Fruit fly (Drosophila melanogaster) whole organism, embryonic: ENCODE measurements around the gene mRpS11.

Experiments
- CG10267 ChIP-seq: fragments of 200-800 bp; sonication (Bioruptor generic); optimal IDR thresholded peaks from 2 replicates; lab custom pipeline; 2018; ENCODE audit warnings: missing biosample characterization, mild to moderate bottlenecking, missing genetic modification characterization, moderate library complexity
- CG10565 ChIP-seq: fragments of 200-800 bp; sonication (Bioruptor generic); optimal IDR thresholded peaks from 3 replicates; lab custom pipeline; 2016; ENCODE audit warnings: missing biosample characterization, mild to moderate bottlenecking, missing genetic modification characterization
- CG10959 ChIP-seq: fragments of 200-800 bp; sonication (Bioruptor generic); IDR thresholded peaks from 2 replicates; pipeline ENCODE4 v1.3.6; 2022; ENCODE audit warnings: missing biosample characterization, missing genetic modification characterization
- CG12155 ChIP-seq: fragments of 200-800 bp; sonication (Bioruptor generic); optimal IDR thresholded peaks from 3 replicates; lab custom pipeline; 2016; ENCODE audit warnings: missing biosample characterization, missing genetic modification characterization
- CG12219 ChIP-seq: fragments of 200-800 bp; sonication (Bioruptor generic); optimal IDR thresholded peaks from 3 replicates; lab custom pipeline; 2018; ENCODE audit warnings: missing biosample characterization, mild to moderate bottlenecking, missing genetic modification characterization
- CG13287 ChIP-seq: fragments of 200-800 bp; sonication (Bioruptor generic); IDR thresholded peaks from 2 replicates; pipeline ENCODE4 v1.3.6; 2022; ENCODE audit warnings: missing biosample characterization, missing genetic modification characterization; ENCODE audit not compliant: partially characterized antibody
- CG13894 ChIP-seq: fragments of 200-800 bp; sonication (Bioruptor generic); optimal IDR thresholded peaks from 3 replicates; lab custom pipeline; 2018; ENCODE audit warnings: missing biosample characterization, mild to moderate bottlenecking, missing genetic modification characterization, moderate library complexity
- CG14441 ChIP-seq: fragments of 200-800 bp; sonication (Bioruptor generic); IDR thresholded peaks from 2 replicates; pipeline ENCODE4 v1.3.6; 2022; ENCODE audit warnings: missing biosample characterization, missing genetic modification characterization
- CG15479 ChIP-seq: fragments of 200-800 bp; sonication (Bioruptor generic); optimal IDR thresholded peaks from 3 replicates; lab custom pipeline; 2019; ENCODE audit warnings: missing biosample characterization, mild to moderate bottlenecking, missing genetic modification characterization, moderate library complexity
- CG18476 ChIP-seq: fragments of 200-800 bp; sonication (Bioruptor generic); optimal IDR thresholded peaks from 2 replicates; lab custom pipeline; 2016; ENCODE audit warnings: missing biosample characterization, mild to moderate bottlenecking, missing genetic modification characterization
- CG18764 ChIP-seq: fragments of 200-800 bp; sonication (Bioruptor generic); optimal IDR thresholded peaks from 3 replicates; lab custom pipeline; 2016; ENCODE audit warnings: missing biosample characterization, missing genetic modification characterization
- CG3407 ChIP-seq: fragments of 200-800 bp; sonication (Bioruptor generic); optimal IDR thresholded peaks from 2 replicates; lab custom pipeline; 2018; ENCODE audit warnings: missing biosample characterization, mild to moderate bottlenecking, missing genetic modification characterization
- CG8089 ChIP-seq: fragments of 200-800 bp; sonication (Bioruptor generic); optimal IDR thresholded peaks from 3 replicates; lab custom pipeline; 2016; ENCODE audit warnings: missing biosample characterization, missing genetic modification characterization
- CG9727 ChIP-seq: fragments of 200-800 bp; sonication (Bioruptor generic); optimal IDR thresholded peaks from 3 replicates; lab custom pipeline; 2017; ENCODE audit warnings: missing biosample characterization, mild to moderate bottlenecking, missing genetic modification characterization
- Chrac-16 ChIP-seq: fragments of 200-800 bp; sonication (Bioruptor generic); optimal IDR thresholded peaks from 3 replicates; lab custom pipeline; 2016; ENCODE audit warnings: missing biosample characterization, missing genetic modification characterization
- Ets97D ChIP-seq: fragments of 200-800 bp; sonication (Bioruptor generic); optimal IDR thresholded peaks from 3 replicates; lab custom pipeline; 2016; ENCODE audit warnings: missing biosample characterization, missing genetic modification characterization
- Fer1 ChIP-seq: fragments of 200-800 bp; sonication (Bioruptor generic); optimal IDR thresholded peaks from 2 replicates; lab custom pipeline; 2017; ENCODE audit warnings: missing biosample characterization, mild to moderate bottlenecking, missing genetic modification characterization
- HHEX ChIP-seq: fragments of 200-800 bp; sonication (Bioruptor generic); optimal IDR thresholded peaks from 3 replicates; lab custom pipeline; 2017; ENCODE audit warnings: missing biosample characterization, mild to moderate bottlenecking, missing genetic modification characterization, missing genetic modification reagents
- HLH3B ChIP-seq: fragments of 200-800 bp; sonication (Bioruptor generic); IDR thresholded peaks from 2 replicates; pipeline ENCODE4 v1.3.6; 2022; ENCODE audit warnings: missing biosample characterization, missing genetic modification characterization
- HLH54F ChIP-seq: fragments of 200-800 bp; sonication (Bioruptor generic); optimal IDR thresholded peaks from 3 replicates; lab custom pipeline; 2016; ENCODE audit warnings: missing biosample characterization, missing genetic modification characterization
- Hr51 ChIP-seq, 2 experiments: fragments of 200-800 bp; sonication (Bioruptor generic); optimal IDR thresholded peaks; 2 replicates in 1 of 2; 3 replicates in 1 of 2; lab custom pipeline; 2016 to 2018; ENCODE audit warnings: missing biosample characterization in 2 of 2, missing genetic modification characterization in 2 of 2, mild to moderate bottlenecking in 1 of 2, moderate library complexity in 1 of 2
- Nf-YA ChIP-seq: fragments of 200-800 bp; sonication (Bioruptor generic); IDR thresholded peaks from 2 replicates; pipeline ENCODE4 v1.3.6; 2022; ENCODE audit warnings: missing biosample characterization, missing genetic modification characterization
- PHDP ChIP-seq: fragments of 200-800 bp; sonication (Bioruptor generic); optimal IDR thresholded peaks from 3 replicates; lab custom pipeline; 2018; ENCODE audit warnings: missing biosample characterization, mild to moderate bottlenecking, missing genetic modification characterization, moderate library complexity
- Ptx1 ChIP-seq: fragments of 200-800 bp; sonication (Bioruptor generic); IDR thresholded peaks from 2 replicates; pipeline ENCODE4 v1.3.6; 2022; ENCODE audit warnings: missing biosample characterization, missing genetic modification characterization
- Side ChIP-seq: fragments of 200-800 bp; sonication (Bioruptor generic); optimal IDR thresholded peaks from 2 replicates; lab custom pipeline; 2016; ENCODE audit warnings: missing biosample characterization, missing genetic modification characterization
- ab ChIP-seq: fragments of 200-800 bp; sonication (Bioruptor generic); optimal IDR thresholded peaks from 2 replicates; lab custom pipeline; 2016; ENCODE audit warnings: missing biosample characterization, missing genetic modification characterization
- abd-A ChIP-seq: fragments of 200-800 bp; sonication (Bioruptor generic); optimal IDR thresholded peaks from 3 replicates; lab custom pipeline; 2019; ENCODE audit warnings: missing biosample characterization, mild to moderate bottlenecking, missing genetic modification characterization, moderate library complexity
- bbx ChIP-seq: fragments of 200-800 bp; sonication (Bioruptor generic); IDR thresholded peaks from 2 replicates; pipeline ENCODE4 v1.3.6; 2022; ENCODE audit warnings: missing biosample characterization, missing genetic modification characterization; ENCODE audit not compliant: partially characterized antibody
- btn ChIP-seq: fragments of 200-800 bp; sonication (Bioruptor generic); optimal IDR thresholded peaks from 2 replicates; lab custom pipeline; 2016; ENCODE audit warnings: missing biosample characterization, missing genetic modification characterization
- cas ChIP-seq: fragments of 200-800 bp; sonication (Bioruptor generic); IDR thresholded peaks from 2 replicates; pipeline ENCODE4 v1.3.6; 2022; ENCODE audit warnings: missing biosample characterization, missing genetic modification characterization
- chm ChIP-seq: fragments of 200-800 bp; sonication (Bioruptor generic); IDR thresholded peaks from 2 replicates; pipeline ENCODE4 v1.3.6; 2022; ENCODE audit warnings: missing biosample characterization, missing genetic modification characterization
- gcm ChIP-seq: fragments of 200-800 bp; sonication (Bioruptor generic); optimal IDR thresholded peaks from 2 replicates; lab custom pipeline; 2019; ENCODE audit warnings: missing biosample characterization, mild to moderate bottlenecking, missing genetic modification characterization, moderate library complexity
- grn ChIP-seq: fragments of 200-800 bp; sonication (Bioruptor generic); optimal IDR thresholded peaks from 3 replicates; lab custom pipeline; 2017; ENCODE audit warnings: missing biosample characterization, missing genetic modification characterization
- gro ChIP-seq: fragments of 200-800 bp; sonication (Bioruptor generic); optimal IDR thresholded peaks from 2 replicates; lab custom pipeline; 2016; ENCODE audit warnings: missing biosample characterization, missing genetic modification characterization
- gsb ChIP-seq: fragments of 200-800 bp; sonication (Bioruptor generic); IDR thresholded peaks from 2 replicates; pipeline ENCODE4 v1.3.6; 2022; ENCODE audit warnings: missing biosample characterization, missing genetic modification characterization
- hkb ChIP-seq, 2 experiments: fragments of 200-800 bp in 1 of 2; fragments of >200 bp in 1 of 2; sonication (Bioruptor generic) in 1 of 2; IDR thresholded peaks in 1 of 2; optimal IDR thresholded peaks in 1 of 2; 2 replicates each; pipeline versions ENCODE4 v1.3.6 to Lab custom; 2017 to 2022; ENCODE audit warnings: missing biosample characterization in 1 of 2, missing genetic modification characterization in 1 of 2
- inv ChIP-seq: fragments of 200-800 bp; sonication (Bioruptor generic); IDR thresholded peaks from 2 replicates; pipeline ENCODE4 v1.3.6; 2022; ENCODE audit warnings: missing biosample characterization, missing genetic modification characterization; ENCODE audit not compliant: partially characterized antibody
- ken ChIP-seq: fragments of 200-800 bp; sonication (Bioruptor generic); IDR thresholded peaks from 3 replicates; pipeline ENCODE4 v1.3.6; 2022; ENCODE audit warnings: missing biosample characterization, missing genetic modification characterization
- kni ChIP-seq: fragments of 200-800 bp; sonication (Bioruptor generic); optimal IDR thresholded peaks from 3 replicates; lab custom pipeline; 2017; ENCODE audit warnings: mild to moderate bottlenecking, missing biosample characterization, missing genetic modification reagents, missing genetic modification characterization
- lab ChIP-seq: fragments of 200-800 bp; sonication (Bioruptor generic); optimal IDR thresholded peaks from 3 replicates; lab custom pipeline; 2017; ENCODE audit warnings: missing biosample characterization, missing genetic modification characterization, mild to moderate bottlenecking, moderate library complexity, missing genetic modification reagents
- lilli ChIP-seq: fragments of 200-800 bp; sonication (Bioruptor generic); optimal IDR thresholded peaks from 3 replicates; lab custom pipeline; 2016; ENCODE audit warnings: missing biosample characterization, missing genetic modification characterization
- mld ChIP-seq: fragments of 200-800 bp; sonication (Bioruptor generic); IDR thresholded peaks from 3 replicates; pipeline ENCODE4 v1.3.6; 2022; ENCODE audit warnings: missing biosample characterization, missing genetic modification characterization; ENCODE audit not compliant: partially characterized antibody
- p53 ChIP-seq: fragments of 200-800 bp; sonication (Bioruptor generic); optimal IDR thresholded peaks from 2 replicates; lab custom pipeline; 2016; ENCODE audit warnings: missing biosample characterization, missing genetic modification characterization
- pnt ChIP-seq: fragments of 200-800 bp; sonication (Bioruptor generic); optimal IDR thresholded peaks from 3 replicates; lab custom pipeline; 2016; ENCODE audit warnings: missing biosample characterization, missing genetic modification characterization
- prd ChIP-seq, 3 experiments: fragments of >200 bp in 2 of 3; fragments of 200-800 bp in 1 of 3; sonication (Bioruptor generic) in 1 of 3; optimal IDR thresholded peaks in 2 of 3; IDR thresholded peaks in 1 of 3; 2 replicates in 2 of 3; 3 replicates in 1 of 3; pipeline versions ENCODE4 v1.3.6 to Lab custom; 2017 to 2022; ENCODE audit warnings: missing biosample characterization in 1 of 3, missing genetic modification characterization in 1 of 3
- slou ChIP-seq: fragments of 200-800 bp; sonication (Bioruptor generic); optimal IDR thresholded peaks from 3 replicates; lab custom pipeline; 2016; ENCODE audit warnings: missing biosample characterization, missing genetic modification characterization
- sqz ChIP-seq: fragments of 200-800 bp; sonication (Bioruptor generic); optimal IDR thresholded peaks from 3 replicates; lab custom pipeline; 2018; ENCODE audit warnings: missing biosample characterization, mild to moderate bottlenecking, missing genetic modification characterization
- tin ChIP-seq: fragments of 200-800 bp; sonication (Bioruptor generic); optimal IDR thresholded peaks from 3 replicates; lab custom pipeline; 2016; ENCODE audit warnings: missing biosample characterization, missing genetic modification characterization
- wek ChIP-seq: fragments of 200-800 bp; sonication (Bioruptor generic); optimal IDR thresholded peaks from 3 replicates; lab custom pipeline; 2018; ENCODE audit warnings: missing biosample characterization, mild to moderate bottlenecking, missing genetic modification characterization, moderate library complexity

mRpS11 gene

DNA sequence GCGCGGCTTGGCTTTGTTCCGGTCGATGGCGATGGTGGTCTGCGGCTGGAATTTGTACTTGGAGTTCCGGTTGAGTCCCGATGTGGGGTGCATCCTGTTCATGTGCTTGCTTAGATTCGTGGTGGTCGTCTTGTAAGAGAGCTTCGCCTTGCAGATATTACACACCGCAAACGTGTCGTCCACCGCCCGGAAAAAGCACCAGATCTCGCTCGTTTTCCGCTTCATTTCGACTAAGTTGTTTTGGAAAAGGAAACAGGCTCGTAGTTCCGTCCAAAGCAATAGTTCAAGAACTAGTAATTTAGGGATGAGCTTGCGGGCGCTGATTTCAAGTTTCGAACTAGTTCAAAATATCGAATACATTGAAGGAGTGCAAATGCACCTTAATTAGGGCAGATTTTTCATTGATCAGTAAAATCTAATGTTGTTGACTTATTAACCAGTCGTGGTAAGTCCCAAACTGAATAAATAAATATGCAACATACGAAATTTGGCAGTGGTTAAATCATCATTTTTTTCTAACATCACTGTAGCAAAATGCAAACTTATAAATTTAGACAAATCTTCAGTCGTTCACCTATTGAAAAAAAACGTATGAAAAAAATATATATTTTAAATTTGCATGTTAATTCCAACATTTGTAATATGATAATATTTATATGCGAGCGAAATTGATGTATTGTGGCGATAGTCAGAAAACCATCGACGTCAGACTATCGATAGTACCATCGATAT, 29.5 kb upstream of the mRpS11 start, which contains the start of the genes bdwf and Patr-1 (continued):
- TF ChIP-seq CG18476 (peak; percentile 17), Hr51 (GFP tag; optimal IDR thresholded peaks at IDR 0.05; lab: Kevin White, UChicago) (no peak), lilli (GFP tag; lab: Kevin White, UChicago) (peak; percentile 37), CG10267 (peak; percentile 44), gcm (peak; percentile 4), sqz (GFP tag; lab: Kevin White, UChicago) (no peak), Fer1 (GFP tag; lab: Kevin White, UChicago) (no peak), ab (GFP tag; lab: Kevin White, UChicago) (no peak), gsb (GFP tag; lab: Robert Waterston, UW) (no peak), HLH3B (GFP tag; lab: Robert Waterston, UW) (no peak), CG12155 (peak; percentile 0), wek (no peak), CG13894 (tag; lab: Kevin White, UChicago) (no peak), CG14441 (GFP tag; lab: Robert Waterston, UW) (no peak), HLH54F (peak; percentile 53), CG12219 (no peak), lab (GFP tag; lab: Kevin White, UChicago) (no peak), PHDP (tag; lab: Kevin White, UChicago) (no peak), gro (GFP tag; lab: Kevin White, UChicago) (peak; percentile 15), tin (GFP tag; lab: Kevin White, UChicago) (peak; percentile 8), ken (GFP tag; lab: Robert Waterston, UW) (no peak), Side (no peak), CG10959 (GFP tag; lab: Robert Waterston, UW) (no peak), CG9727 (GFP tag; lab: Kevin White, UChicago) (peak; percentile 53), mld (GFP tag; lab: Robert Waterston, UW) (peak; percentile 92), Ets97D (peak; percentile 51), CG18764 (GFP tag; lab: Kevin White, UChicago) (peak; percentile 30), prd (optimal IDR thresholded peaks at IDR 0.05; lab: Kevin White, UChicago) (no peak), prd (GFP tag; IDR thresholded peaks at IDR 0.05; lab: Robert Waterston, UW) (no peak), Ptx1 (GFP tag; lab: Robert Waterston, UW) (no peak), CG15479 (GFP tag; lab: Kevin White, UChicago) (no peak), CG10565 (GFP tag; lab: Kevin White, UChicago) (no peak), abd-A (tag; lab: Kevin White, UChicago) (no peak), cas (no peak), p53 (GFP tag; lab: Kevin White, UChicago) (no peak), CG13287 (GFP tag; lab: Robert Waterston, UW) (peak; percentile 89), btn (GFP tag; lab: Kevin White, UChicago) (no peak), HHEX (GFP tag; lab: Kevin White, UChicago) (no peak), pnt (GFP tag; lab: Kevin White, UChicago) (no peak), inv (GFP tag; lab: Robert Waterston, UW) (peak; percentile 92), kni (GFP tag; lab: Kevin White, UChicago) (peak; percentile 67), bbx (GFP tag; lab: Robert Waterston, UW) (peak; percentile 89), hkb (optimal IDR thresholded peaks at IDR 0.05; lab: Kevin White, UChicago) (no peak), hkb (GFP tag; IDR thresholded peaks at IDR 0.05; lab: Robert Waterston, UW) (no peak), CG8089 (no peak), Nf-YA (GFP tag; lab: Robert Waterston, UW) (no peak), Chrac-16 (no peak), slou (GFP tag; lab: Kevin White, UChicago) (peak; percentile 16), grn (GFP tag; lab: Kevin White, UChicago) (no peak), chm (no peak), CG3407 (no peak)
